Fruit fly (Drosophila melanogaster) whole organism, wandering third instar larva: Measurements from ENCODE around the gene CG3281.

Experiments
- Abd-B ChIP-seq: fragments of >200 bp; optimal IDR thresholded peaks from 2 replicates; lab custom pipeline; 2017; ENCODE audit warnings: missing biosample characterization, missing genetic modification characterization
- CG32264 ChIP-seq: fragments of 200-800 bp; sonication (Bioruptor generic); optimal IDR thresholded peaks from 2 replicates; lab custom pipeline; 2016; ENCODE audit warnings: missing biosample characterization, missing genetic modification characterization
- Dfd ChIP-seq: fragments of >200 bp; optimal IDR thresholded peaks from 2 replicates; lab custom pipeline; 2017; ENCODE audit warnings: missing biosample characterization, missing genetic modification characterization
- Dif ChIP-seq: fragments of 200-275, 200-300 bp; sonication (Bioruptor generic); optimal IDR thresholded peaks from 2 replicates; lab custom pipeline; 2018; ENCODE audit warnings: missing biosample characterization, missing genetic modification characterization; ENCODE audit not compliant: partially characterized antibody
- Hr83 ChIP-seq: fragments of 200-300 bp; sonication (Bioruptor generic); optimal IDR thresholded peaks from 2 replicates; lab custom pipeline; 2016; ENCODE audit warnings: missing biosample characterization, mild to moderate bottlenecking, missing genetic modification characterization, moderate library complexity; ENCODE audit not compliant: poor library complexity, severe bottlenecking
- Mio ChIP-seq: sonication (Bioruptor generic); optimal IDR thresholded peaks from 2 replicates; lab custom pipeline; 2016; ENCODE audit warnings: missing biosample characterization, missing genetic modification characterization
- Myc ChIP-seq: fragments of >200 bp; optimal IDR thresholded peaks from 2 replicates; lab custom pipeline; 2017
- Rel ChIP-seq, 2 experiments: fragments of 200-800 bp; sonication (Bioruptor generic) in 1 of 2; optimal IDR thresholded peaks; 2 replicates in 1 of 2; 3 replicates in 1 of 2; lab custom pipeline; 2016 to 2019; ENCODE audit warnings: mild to moderate bottlenecking in 2 of 2, missing biosample characterization in 2 of 2, missing genetic modification characterization in 2 of 2, moderate library complexity in 1 of 2
- Sp1 ChIP-seq: fragments of 200-800 bp; sonication (Bioruptor generic); optimal IDR thresholded peaks from 3 replicates; lab custom pipeline; 2019; ENCODE audit warnings: missing biosample characterization, mild to moderate bottlenecking, missing genetic modification characterization, moderate library complexity
- dmrt93B ChIP-seq: fragments of 200-800 bp; sonication (Bioruptor generic); optimal IDR thresholded peaks from 2 replicates; lab custom pipeline; 2018; ENCODE audit warnings: missing biosample characterization, mild to moderate bottlenecking, missing genetic modification characterization
- lola ChIP-seq: fragments of >200 bp; optimal IDR thresholded peaks from 2 replicates; lab custom pipeline; 2017; ENCODE audit warnings: missing biosample characterization, missing genetic modification characterization
- pan ChIP-seq: fragments of >200 bp; optimal IDR thresholded peaks from 2 replicates; lab custom pipeline; 2017
- psq ChIP-seq: fragments of 200-800 bp; sonication (Bioruptor generic); optimal IDR thresholded peaks from 3 replicates; lab custom pipeline; 2017; ENCODE audit warnings: missing biosample characterization, mild to moderate bottlenecking, missing genetic modification characterization, moderate library complexity
- usp ChIP-seq: fragments of >200 bp; optimal IDR thresholded peaks from 2 replicates; lab custom pipeline; 2017; ENCODE audit warnings: missing biosample characterization, missing genetic modification characterization

DNA sequence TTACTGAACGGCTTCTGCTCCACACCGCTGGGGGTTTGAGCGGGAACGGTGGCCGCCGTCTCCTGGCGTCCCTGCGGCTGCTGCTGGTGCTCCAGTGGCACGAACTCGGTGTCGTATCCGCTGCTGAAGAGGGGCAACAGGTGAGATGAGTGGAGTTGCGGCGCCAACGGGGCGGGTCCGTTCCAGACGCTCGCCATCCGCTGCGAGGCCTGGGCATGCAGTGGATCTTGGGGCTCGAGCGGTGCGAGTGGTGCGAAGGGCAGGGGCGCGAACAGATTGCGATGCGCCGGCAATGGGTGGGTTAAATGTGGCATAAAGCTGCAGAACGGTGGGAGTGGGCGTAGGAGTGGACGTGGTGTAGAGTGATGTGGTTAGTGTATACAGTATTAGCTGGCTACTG lies 26.6 kb upstream of the CG3281 start:
- TF ChIP-seq Dif (GFP tag; lab: Kevin White, UChicago) (no peak), usp (no peak), Mio (no peak), Rel (GFP tag; optimal IDR thresholded peaks at IDR 0.05; lab: Kevin White, UChicago) (no peak), Rel (tag; optimal IDR thresholded peaks at IDR 0.05; lab: Kevin White, UChicago) (no peak), pan (lab: Kevin White, UChicago) (no peak), Dfd (GFP tag; lab: Kevin White, UChicago) (no peak), Hr83 (GFP tag; lab: Kevin White, UChicago) (no peak), Sp1 (GFP tag; lab: Kevin White, UChicago) (no peak), CG32264 (GFP tag; lab: Kevin White, UChicago) (no peak), psq (no peak), Abd-B (GFP tag; lab: Kevin White, UChicago) (no peak), lola (GFP tag; lab: Kevin White, UChicago) (no peak), Myc (lab: Kevin White, UChicago) (no peak), dmrt93B (GFP tag; lab: Kevin White, UChicago) (no peak)
